Worm (Caenorhabditis elegans) whole organism, L1 larva: ENCODE measurements around the gene ZK792.4.

Experiments used
- C16A3.4 ChIP-seq: fragments of 150-350 bp; optimal IDR thresholded peaks from 2 replicates; lab custom pipeline; 2014; ENCODE audit warnings: missing biosample characterization, missing genetic modification characterization
- blmp-1 ChIP-seq: fragments of 150-350 bp; optimal IDR thresholded peaks from 2 replicates; lab custom pipeline; 2014; ENCODE audit warnings: missing biosample characterization, missing genetic modification characterization
- egl-27 ChIP-seq, 2 experiments: fragments of 150-350 bp in 1 of 2; sonication (generic microtip); optimal IDR thresholded peaks; 3 replicates each; lab custom pipeline; 2017 to 2018; ENCODE audit warnings: missing biosample characterization in 2 of 2, missing genetic modification characterization in 2 of 2, missing genetic modification reagents in 2 of 2
- elt-3 ChIP-seq, 6 experiments: fragments of 150-350 bp in 1 of 6; sonication (generic microtip); optimal IDR thresholded peaks; 2 replicates each; lab custom pipeline; 2017 to 2018; ENCODE audit warnings: missing biosample characterization in 6 of 6, missing genetic modification characterization in 6 of 6, inconsistent platforms in 1 of 6
- mef-2 ChIP-seq: fragments of 150-350 bp; optimal IDR thresholded peaks from 2 replicates; lab custom pipeline; 2014; ENCODE audit warnings: missing biosample characterization, missing genetic modification characterization
- nhr-237 ChIP-seq: fragments of 150-350 bp; optimal IDR thresholded peaks from 2 replicates; lab custom pipeline; 2014; ENCODE audit warnings: missing biosample characterization, missing genetic modification characterization
- pax-3 ChIP-seq: fragments of 200-800 bp; sonication (Bioruptor generic); optimal IDR thresholded peaks from 2 replicates; lab custom pipeline; 2018; ENCODE audit warnings: mild to moderate bottlenecking, missing genetic modification characterization, moderate library complexity, missing compliant biosample characterization
- pqm-1 ChIP-seq: sonication (generic microtip); optimal IDR thresholded peaks from 3 replicates; lab custom pipeline; 2017; ENCODE audit warnings: missing biosample characterization, missing genetic modification characterization
- swsn-7 ChIP-seq: sonication (generic microtip); optimal IDR thresholded peaks from 2 replicates; lab custom pipeline; 2016; ENCODE audit warnings: missing genetic modification characterization, missing compliant biosample characterization
- unc-86 ChIP-seq: sonication (generic microtip); optimal IDR thresholded peaks from 2 replicates; lab custom pipeline; 2016; ENCODE audit warnings: missing genetic modification characterization, missing compliant biosample characterization

ce11 chrIV:11700752-11701151, 18.9 kb upstream of the ZK792.4 start, which contains the start of gene dpy-20:
- TF ChIP-seq pqm-1 (no peak), elt-3 (tag; optimal IDR thresholded peaks at IDR 0.05; lab: Kevin White, UChicago) (no peak), blmp-1 (tag; lab: Kevin White, UChicago) (no peak), egl-27 (tag; optimal IDR thresholded peaks at IDR 0.05; lab: Kevin White, UChicago) (no peak), mef-2 (no peak), C16A3.4 (tag; lab: Kevin White, UChicago) (no peak), pax-3 (tag; lab: Kevin White, UChicago) (no peak), swsn-7 (tag; lab: Kevin White, UChicago) (no peak), unc-86 (tag; lab: Kevin White, UChicago) (no peak), nhr-237 (tag; lab: Kevin White, UChicago) (no peak)
